Worm (Caenorhabditis elegans) whole organism, L1 larva: Measurements from ENCODE around the gene C06C3.10.

Source experiments
- ama-1 ChIP-seq: fragments of 150-350 bp; optimal IDR thresholded peaks from 2 replicates; lab custom pipeline; 2014
- blmp-1 ChIP-seq: fragments of 150-350 bp; optimal IDR thresholded peaks from 2 replicates; lab custom pipeline; 2014; ENCODE audit warnings: missing biosample characterization, missing genetic modification characterization
- dpl-1 ChIP-seq, 3 experiments: fragments of 150-350 bp in 2 of 3; sonication (generic microtip) in 1 of 3; optimal IDR thresholded peaks; 2 replicates each; lab custom pipeline; 2014 to 2017; ENCODE audit warnings: missing biosample characterization in 3 of 3, missing genetic modification characterization in 3 of 3, missing genetic modification reagents in 3 of 3
- egl-27 ChIP-seq, 2 experiments: fragments of 150-350 bp in 1 of 2; sonication (generic microtip); optimal IDR thresholded peaks; 3 replicates each; lab custom pipeline; 2017 to 2018; ENCODE audit warnings: missing biosample characterization in 2 of 2, missing genetic modification characterization in 2 of 2, missing genetic modification reagents in 2 of 2
- rnt-1 ChIP-seq: sonication (generic microtip); optimal IDR thresholded peaks from 2 replicates; lab custom pipeline; 2016; ENCODE audit warnings: mild to moderate bottlenecking, missing genetic modification characterization, moderate library complexity, missing compliant biosample characterization
- snpc-4 ChIP-seq: fragments of 150-350 bp; optimal IDR thresholded peaks from 2 replicates; lab custom pipeline; 2014; ENCODE audit warnings: missing biosample characterization, missing genetic modification characterization
- unc-130 ChIP-seq: fragments of 150-350 bp; optimal IDR thresholded peaks from 2 replicates; lab custom pipeline; 2017; ENCODE audit warnings: missing biosample characterization, missing genetic modification characterization, inconsistent platforms

DNA sequence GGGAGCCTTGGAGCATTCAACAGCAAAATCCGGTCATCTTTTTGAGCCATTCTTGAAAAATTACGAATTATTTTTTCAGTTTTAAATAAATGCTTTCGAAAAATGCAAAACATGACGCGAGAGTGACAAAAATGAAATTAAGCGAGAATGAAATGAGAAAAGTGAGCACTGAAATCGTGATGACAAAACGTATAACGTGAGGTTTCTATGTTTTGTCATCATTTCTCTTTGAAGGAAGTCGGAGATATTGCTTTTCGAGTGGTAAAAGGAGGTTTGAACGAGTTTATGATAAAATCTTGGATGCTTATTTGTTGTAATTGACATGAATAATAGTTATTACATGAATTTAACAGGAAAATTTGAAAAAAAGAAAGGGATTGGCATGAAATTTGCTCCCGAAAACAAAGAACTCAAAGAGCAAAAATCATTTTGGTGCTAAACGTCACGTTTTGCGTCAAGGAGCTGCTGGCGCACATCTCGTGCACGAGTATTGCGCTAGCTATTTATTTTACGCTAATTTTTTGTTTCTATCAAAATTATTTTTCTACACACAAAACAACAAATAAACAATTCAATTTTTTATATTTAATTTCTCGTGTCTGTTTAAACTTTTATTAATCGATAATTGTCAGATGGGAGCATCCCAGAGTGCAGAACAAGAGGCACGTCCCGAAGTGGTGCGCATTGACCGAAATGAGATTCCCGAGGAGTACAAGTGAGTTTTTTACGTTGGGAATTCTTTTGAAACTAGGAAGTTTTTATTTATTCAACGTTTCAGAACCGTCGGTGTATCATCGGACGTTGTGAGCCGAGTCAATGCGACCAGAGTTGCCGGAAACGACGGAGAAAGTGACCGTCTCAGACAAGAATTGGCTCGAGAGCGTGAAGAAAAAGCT, 39.6 kb upstream of the C06C3.10 start, which contains the start of the genes gss-1 and chch-3:
- TF ChIP-seq blmp-1 (peak; percentile 45), unc-130 (tag; lab: Kevin White, UChicago) (peak; percentile 39), egl-27 (tag; optimal IDR thresholded peaks at IDR 0.05; lab: Kevin White, UChicago) (no peak), ama-1 (lab: Kevin White, UChicago) (no peak), snpc-4 (tag; lab: Kevin White, UChicago) (peak; percentile 46), rnt-1 (tag; lab: Kevin White, UChicago) (peak; percentile 79), dpl-1 (GFP tag; optimal IDR thresholded peaks at IDR 0.05; lab: Kevin White, UChicago) (peak; percentile 44 to 77 (median 75))
